Fruit fly (Drosophila melanogaster) whole organism, embryonic: ENCODE measurements around the gene CG16957.

Source experiments
- Ada2b ChIP-seq: fragments of 200-800 bp; sonication (Bioruptor generic); IDR thresholded peaks from 2 replicates; pipeline ENCODE4 v1.3.6; 2022; ENCODE audit warnings: missing biosample characterization, missing genetic modification characterization
- Adf1 ChIP-seq: fragments of 200-800 bp; sonication (Bioruptor generic); IDR thresholded peaks from 2 replicates; pipeline ENCODE4 v1.3.6; 2022; ENCODE audit warnings: missing biosample characterization, missing genetic modification characterization
- CG10959 ChIP-seq: fragments of 200-800 bp; sonication (Bioruptor generic); IDR thresholded peaks from 2 replicates; pipeline ENCODE4 v1.3.6; 2022; ENCODE audit warnings: missing biosample characterization, missing genetic modification characterization
- CG10979 ChIP-seq: fragments of 200-800 bp; sonication (Bioruptor generic); optimal IDR thresholded peaks from 2 replicates; lab custom pipeline; 2018; ENCODE audit warnings: missing biosample characterization, mild to moderate bottlenecking, missing genetic modification characterization, moderate library complexity
- CG13296 ChIP-seq: fragments of 200-800 bp; sonication (Bioruptor generic); optimal IDR thresholded peaks from 3 replicates; lab custom pipeline; 2018; ENCODE audit warnings: missing biosample characterization, mild to moderate bottlenecking, missing genetic modification characterization
- CG15073 ChIP-seq: fragments of 200-800 bp; sonication (Bioruptor generic); optimal IDR thresholded peaks from 2 replicates; lab custom pipeline; 2016; ENCODE audit warnings: missing biosample characterization, missing genetic modification characterization
- CG1529 ChIP-seq: fragments of 200-800 bp; sonication (Bioruptor generic); optimal IDR thresholded peaks from 3 replicates; lab custom pipeline; 2018; ENCODE audit warnings: missing biosample characterization, missing genetic modification characterization
- CG16815 ChIP-seq: fragments of 200-800 bp; sonication (Bioruptor generic); optimal IDR thresholded peaks from 3 replicates; lab custom pipeline; 2017; ENCODE audit warnings: missing biosample characterization, mild to moderate bottlenecking, missing genetic modification characterization
- CG2678 ChIP-seq: fragments of 200-800 bp; sonication (Bioruptor generic); optimal IDR thresholded peaks from 3 replicates; lab custom pipeline; 2019; ENCODE audit warnings: missing biosample characterization, mild to moderate bottlenecking, missing genetic modification characterization, moderate library complexity
- CG2875 ChIP-seq: fragments of 200-800 bp; sonication (Bioruptor generic); optimal IDR thresholded peaks from 2 replicates; lab custom pipeline; 2017; ENCODE audit warnings: missing biosample characterization, mild to moderate bottlenecking, missing genetic modification characterization, missing genetic modification reagents
- CG3065 ChIP-seq: fragments of 200-800 bp; sonication (Bioruptor generic); optimal IDR thresholded peaks from 2 replicates; lab custom pipeline; 2016; ENCODE audit warnings: missing biosample characterization, missing genetic modification characterization
- CG3281 ChIP-seq: fragments of 200-800 bp; sonication (Bioruptor generic); optimal IDR thresholded peaks from 3 replicates; lab custom pipeline; 2017; ENCODE audit warnings: missing biosample characterization, mild to moderate bottlenecking, missing genetic modification characterization
- CG34376 ChIP-seq: fragments of 200-800 bp; sonication (Bioruptor generic); optimal IDR thresholded peaks from 2 replicates; lab custom pipeline; 2018; ENCODE audit warnings: missing biosample characterization, mild to moderate bottlenecking, missing genetic modification characterization
- CG3838 ChIP-seq: fragments of 200-800 bp; sonication (Bioruptor generic); optimal IDR thresholded peaks from 3 replicates; lab custom pipeline; 2016; ENCODE audit warnings: missing biosample characterization, missing genetic modification characterization
- CG8281 ChIP-seq: fragments of 200-800 bp; sonication (Bioruptor generic); optimal IDR thresholded peaks from 2 replicates; lab custom pipeline; 2018; ENCODE audit warnings: missing biosample characterization, mild to moderate bottlenecking, missing genetic modification characterization, moderate library complexity
- CG9609 ChIP-seq: fragments of 200-800 bp; sonication (Bioruptor generic); optimal IDR thresholded peaks from 3 replicates; lab custom pipeline; 2016; ENCODE audit warnings: missing biosample characterization, missing genetic modification characterization
- Dbx ChIP-seq: fragments of 200-800 bp; sonication (Bioruptor generic); IDR thresholded peaks from 3 replicates; pipeline ENCODE4 v1.3.6; 2022; ENCODE audit warnings: missing biosample characterization, missing genetic modification characterization
- Dip2 ChIP-seq: fragments of 200-800 bp; sonication (Bioruptor generic); IDR thresholded peaks from 2 replicates; pipeline ENCODE4 v1.3.6; 2022; ENCODE audit warnings: missing biosample characterization, missing genetic modification characterization
- Elba2 ChIP-seq: fragments of 200-800 bp; sonication (Bioruptor generic); optimal IDR thresholded peaks from 3 replicates; lab custom pipeline; 2016; ENCODE audit warnings: missing biosample characterization, missing genetic modification characterization
- Gug ChIP-seq: fragments of 200-800 bp; sonication (Bioruptor generic); IDR thresholded peaks from 4 replicates; pipeline ENCODE4 v1.3.6; 2022; ENCODE audit warnings: missing biosample characterization, missing genetic modification characterization
- HLH4C ChIP-seq: fragments of 200-800 bp; sonication (Bioruptor generic); IDR thresholded peaks from 3 replicates; pipeline ENCODE4 v1.3.6; 2022; ENCODE audit warnings: missing biosample characterization, missing genetic modification characterization; ENCODE audit not compliant: partially characterized antibody
- HLHmδ ChIP-seq: fragments of 200-800 bp; sonication (Bioruptor generic); optimal IDR thresholded peaks from 2 replicates; lab custom pipeline; 2018; ENCODE audit warnings: missing biosample characterization, mild to moderate bottlenecking, missing genetic modification characterization, moderate library complexity
- Oaz ChIP-seq: fragments of 200-800 bp; sonication (Bioruptor generic); IDR thresholded peaks from 2 replicates; pipeline ENCODE4 v1.3.6; 2022; ENCODE audit warnings: missing biosample characterization, missing genetic modification characterization
- Opbp ChIP-seq: fragments of 200-800 bp; sonication (Bioruptor generic); IDR thresholded peaks from 3 replicates; pipeline ENCODE4 v1.3.6; 2022; ENCODE audit warnings: missing biosample characterization, missing genetic modification characterization; ENCODE audit not compliant: partially characterized antibody
- PHDP ChIP-seq: fragments of 200-800 bp; sonication (Bioruptor generic); optimal IDR thresholded peaks from 3 replicates; lab custom pipeline; 2018; ENCODE audit warnings: missing biosample characterization, mild to moderate bottlenecking, missing genetic modification characterization, moderate library complexity
- Rfx ChIP-seq: fragments of 200-800 bp; sonication (Bioruptor generic); IDR thresholded peaks from 2 replicates; pipeline ENCODE4 v1.3.6; 2022; ENCODE audit warnings: missing biosample characterization, missing genetic modification characterization
- Usf ChIP-seq: fragments of 200-800 bp; sonication (Bioruptor generic); optimal IDR thresholded peaks from 2 replicates; lab custom pipeline; 2017; ENCODE audit warnings: missing genotype, missing biosample characterization, missing genetic modification characterization
- Vsx1 ChIP-seq: fragments of 200-800 bp; sonication (Bioruptor generic); optimal IDR thresholded peaks from 2 replicates; lab custom pipeline; 2017; ENCODE audit warnings: missing biosample characterization, mild to moderate bottlenecking, missing genetic modification characterization, missing genetic modification reagents
- ap ChIP-seq: fragments of 200-800 bp; sonication (Bioruptor generic); IDR thresholded peaks from 2 replicates; pipeline ENCODE4 v1.3.6; 2022; ENCODE audit warnings: missing biosample characterization, missing genetic modification characterization
- ara ChIP-seq: fragments of 200-800 bp; sonication (Bioruptor generic); IDR thresholded peaks from 2 replicates; pipeline ENCODE4 v1.3.6; 2022; ENCODE audit warnings: missing biosample characterization, missing genetic modification characterization
- ase ChIP-seq: fragments of 200-800 bp; sonication (Bioruptor generic); IDR thresholded peaks from 3 replicates; pipeline ENCODE4 v1.3.6; 2022; ENCODE audit warnings: missing biosample characterization, missing genetic modification characterization
- ato ChIP-seq: fragments of 200-800 bp; sonication (Bioruptor generic); IDR thresholded peaks from 2 replicates; pipeline ENCODE4 v1.3.6; 2022; ENCODE audit warnings: missing biosample characterization, missing genetic modification characterization; ENCODE audit not compliant: partially characterized antibody
- chinmo ChIP-seq: fragments of 200-800 bp; sonication (Bioruptor generic); IDR thresholded peaks from 4 replicates; pipeline ENCODE4 v1.3.6; 2022; ENCODE audit warnings: missing biosample characterization, missing genetic modification characterization; ENCODE audit not compliant: partially characterized antibody
- ci ChIP-seq: fragments of 200-800 bp; sonication (Bioruptor generic); IDR thresholded peaks from 3 replicates; pipeline ENCODE4 v1.3.6; 2022; ENCODE audit warnings: missing biosample characterization, missing genetic modification characterization
- da ChIP-seq: fragments of 200-800 bp; sonication (Bioruptor generic); optimal IDR thresholded peaks from 2 replicates; lab custom pipeline; 2016; ENCODE audit warnings: missing biosample characterization, missing genetic modification characterization
- disco-r ChIP-seq: fragments of 200-800 bp; sonication (Bioruptor generic); optimal IDR thresholded peaks from 2 replicates; lab custom pipeline; 2016; ENCODE audit warnings: missing biosample characterization, missing genetic modification characterization
- eyg ChIP-seq: fragments of 200-800 bp; sonication (Bioruptor generic); optimal IDR thresholded peaks from 3 replicates; lab custom pipeline; 2016; ENCODE audit warnings: missing biosample characterization, missing genetic modification characterization
- gsb-n ChIP-seq: fragments of 200-800 bp; sonication (Bioruptor generic); optimal IDR thresholded peaks from 3 replicates; lab custom pipeline; 2018; ENCODE audit warnings: missing biosample characterization, mild to moderate bottlenecking, missing genetic modification characterization
- gt ChIP-seq: fragments of 200-800 bp; sonication (Bioruptor generic); IDR thresholded peaks from 2 replicates; pipeline ENCODE4 v1.3.6; 2022; ENCODE audit warnings: missing biosample characterization, missing genetic modification characterization
- hth ChIP-seq: fragments of >200 bp; optimal IDR thresholded peaks from 2 replicates; lab custom pipeline; 2017; ENCODE audit warnings: inconsistent platforms
- ind ChIP-seq: fragments of 200-800 bp; sonication (Bioruptor generic); optimal IDR thresholded peaks from 3 replicates; lab custom pipeline; 2016; ENCODE audit warnings: missing biosample characterization, missing genetic modification characterization
- nau ChIP-seq: fragments of 200-800 bp; sonication (Bioruptor generic); optimal IDR thresholded peaks from 3 replicates; lab custom pipeline; 2017; ENCODE audit warnings: missing biosample characterization, mild to moderate bottlenecking, missing genetic modification characterization, missing genetic modification reagents
- pfk ChIP-seq: fragments of 200-800 bp; sonication (Bioruptor generic); optimal IDR thresholded peaks from 2 replicates; lab custom pipeline; 2018; ENCODE audit warnings: missing biosample characterization, mild to moderate bottlenecking, missing genetic modification characterization, moderate library complexity
- run ChIP-seq: fragments of 200-800 bp; sonication (Bioruptor generic); optimal IDR thresholded peaks from 3 replicates; lab custom pipeline; 2018; ENCODE audit warnings: missing biosample characterization, mild to moderate bottlenecking, missing genetic modification characterization
- sd ChIP-seq: fragments of 200-800 bp; sonication (Bioruptor generic); optimal IDR thresholded peaks from 3 replicates; lab custom pipeline; 2018; ENCODE audit warnings: missing biosample characterization, mild to moderate bottlenecking, missing genetic modification characterization, moderate library complexity
- seq ChIP-seq: fragments of 200-800 bp; sonication (Bioruptor generic); IDR thresholded peaks from 2 replicates; pipeline ENCODE4 v1.3.6; 2022; ENCODE audit warnings: missing biosample characterization, missing genetic modification characterization
- sna ChIP-seq: fragments of 200-800 bp; sonication (Bioruptor generic); IDR thresholded peaks from 2 replicates; pipeline ENCODE4 v1.3.6; 2022; ENCODE audit warnings: missing biosample characterization, missing genetic modification characterization; ENCODE audit not compliant: partially characterized antibody
- ssp ChIP-seq: fragments of 200-800 bp; sonication (Bioruptor generic); IDR thresholded peaks from 2 replicates; pipeline ENCODE4 v1.3.6; 2022; ENCODE audit warnings: missing biosample characterization, missing genetic modification characterization
- twi ChIP-seq: fragments of 200-800 bp; optimal IDR thresholded peaks from 2 replicates; lab custom pipeline; 2019; ENCODE audit warnings: missing biosample characterization, mild to moderate bottlenecking, missing genetic modification characterization, moderate library complexity
- tx ChIP-seq: fragments of 200-800 bp; sonication (Bioruptor generic); optimal IDR thresholded peaks from 2 replicates; lab custom pipeline; 2016; ENCODE audit warnings: missing biosample characterization, missing genetic modification characterization
- unc-4 ChIP-seq: fragments of 200-800 bp; sonication (Bioruptor generic); IDR thresholded peaks from 2 replicates; pipeline ENCODE4 v1.3.6; 2022; ENCODE audit warnings: missing biosample characterization, missing genetic modification characterization; ENCODE audit not compliant: partially characterized antibody

The CG16957 gene

dm6 chr2L:13398614-13399161, 2.7 kb upstream of the CG16957 start, which contains the start of the genes CG10859 and CG7110 (continued):
- TF ChIP-seq CG10979 (tag; lab: Kevin White, UChicago) (peak; percentile 22), ci (GFP tag; lab: Robert Waterston, UW) (peak; percentile 88), Adf1 (GFP tag; lab: Robert Waterston, UW) (no peak), HLHmδ (GFP tag; lab: Kevin White, UChicago) (peak; percentile 62), ind (GFP tag; lab: Kevin White, UChicago) (no peak), PHDP (peak; percentile 68), Ada2b (GFP tag; lab: Robert Waterston, UW) (no peak), disco-r (GFP tag; lab: Kevin White, UChicago) (no peak), hth (lab: Kevin White, UChicago) (no peak), CG15073 (GFP tag; lab: Kevin White, UChicago) (no peak), HLH4C (GFP tag; lab: Robert Waterston, UW) (no peak), CG2678 (tag; lab: Kevin White, UChicago) (peak; percentile 43), Usf (GFP tag; lab: Kevin White, UChicago) (no peak), CG10959 (GFP tag; lab: Robert Waterston, UW) (no peak), CG2875 (GFP tag; lab: Kevin White, UChicago) (peak; percentile 26), CG1529 (GFP tag; lab: Kevin White, UChicago) (peak; percentile 3), Opbp (GFP tag; lab: Robert Waterston, UW) (no peak), chinmo (GFP tag; lab: Robert Waterston, UW) (no peak), da (GFP tag; lab: Kevin White, UChicago) (no peak), seq (GFP tag; lab: Robert Waterston, UW) (no peak), run (no peak), twi (tag; lab: Kevin White, UChicago) (peak; percentile 33), CG13296 (GFP tag; lab: Kevin White, UChicago) (peak; percentile 71), sna (GFP tag; lab: Robert Waterston, UW) (no peak), ase (GFP tag; lab: Robert Waterston, UW) (no peak; the same call in 2 of the 3 replicates), Dbx (GFP tag; lab: Robert Waterston, UW) (no peak), unc-4 (GFP tag; lab: Robert Waterston, UW) (no peak), eyg (GFP tag; lab: Kevin White, UChicago) (no peak), ssp (GFP tag; lab: Robert Waterston, UW) (no peak), Elba2 (GFP tag; lab: Kevin White, UChicago) (peak; percentile 66), Gug (GFP tag; lab: Robert Waterston, UW) (no peak), CG3281 (GFP tag; lab: Kevin White, UChicago) (peak; percentile 69), ara (GFP tag; lab: Robert Waterston, UW) (no peak), tx (GFP tag; lab: Kevin White, UChicago) (no peak), Rfx (peak; percentile 9; the same call in 1 of the 2 replicates), Oaz (GFP tag; lab: Robert Waterston, UW) (0 out of 2 replicates have a peak, but pooled peaks have one; percentile 32), ap (GFP tag; lab: Robert Waterston, UW) (no peak), sd (tag; lab: Kevin White, UChicago) (no peak), CG9609 (GFP tag; lab: Kevin White, UChicago) (no peak), CG16815 (GFP tag; lab: Kevin White, UChicago) (no peak), gsb-n (tag; lab: Kevin White, UChicago) (peak; percentile 45), nau (GFP tag; lab: Kevin White, UChicago) (peak; percentile 55), CG3838 (GFP tag; lab: Kevin White, UChicago) (no peak), ato (no peak), gt (no peak), Vsx1 (GFP tag; lab: Kevin White, UChicago) (peak; percentile 50), pfk (peak; percentile 26), CG34376 (GFP tag; lab: Kevin White, UChicago) (peak; percentile 56), CG8281 (tag; lab: Kevin White, UChicago) (no peak), CG3065 (GFP tag; lab: Kevin White, UChicago) (no peak), Dip2 (no peak)
